Worm (Caenorhabditis elegans) whole organism, mixed stage, embryonic: Measurements from ENCODE around the gene F52D1.2.

ENCODE experiments used
- blmp-1 ChIP-seq: fragments of 150-350 bp; optimal IDR thresholded peaks from 2 replicates; lab custom pipeline; 2014; ENCODE audit warnings: missing biosample characterization, missing genetic modification characterization
- ceh-43 ChIP-seq: fragments of 200-800 bp; sonication (Bioruptor generic); optimal IDR thresholded peaks from 2 replicates; lab custom pipeline; 2018; ENCODE audit warnings: mild to moderate bottlenecking, missing genetic modification characterization, moderate library complexity, missing compliant biosample characterization
- elt-1 ChIP-seq: sonication (generic microtip); optimal IDR thresholded peaks from 2 replicates; lab custom pipeline; 2017; ENCODE audit warnings: missing genetic modification characterization, mild to moderate bottlenecking, missing compliant biosample characterization, antibody characterized with exemption, moderate library complexity, borderline replicate concordance; ENCODE audit not compliant: insufficient read depth
- elt-3 ChIP-seq: fragments of 150-350 bp; optimal IDR thresholded peaks from 2 replicates; lab custom pipeline; 2014; ENCODE audit warnings: missing biosample characterization, missing genetic modification characterization
- hlh-1 ChIP-seq: fragments of 150-350 bp; optimal IDR thresholded peaks from 2 replicates; lab custom pipeline; 2014; ENCODE audit warnings: missing biosample characterization, missing genetic modification reagents, missing genetic modification characterization
- lsy-2 ChIP-seq: fragments of 150-350 bp; optimal IDR thresholded peaks from 2 replicates; lab custom pipeline; 2014; ENCODE audit warnings: missing biosample characterization, missing genetic modification characterization
- mep-1 ChIP-seq: fragments of 150-350 bp; optimal IDR thresholded peaks from 2 replicates; lab custom pipeline; 2017; ENCODE audit warnings: missing biosample characterization, missing genetic modification reagents, missing genetic modification characterization, inconsistent platforms
- nhr-237 ChIP-seq: fragments of 150-350 bp; optimal IDR thresholded peaks from 2 replicates; lab custom pipeline; 2014; ENCODE audit warnings: missing biosample characterization, missing genetic modification characterization
- nhr-76 ChIP-seq: sonication (generic microtip); optimal IDR thresholded peaks from 2 replicates; lab custom pipeline; 2017; ENCODE audit warnings: missing biosample characterization, missing genetic modification characterization
- snpc-4 ChIP-seq: fragments of 150-350 bp; optimal IDR thresholded peaks from 2 replicates; lab custom pipeline; 2014; ENCODE audit warnings: missing biosample characterization, missing genetic modification characterization
- tbx-8 ChIP-seq: fragments of 200-800 bp; sonication (Bioruptor generic); optimal IDR thresholded peaks from 2 replicates; lab custom pipeline; 2018; ENCODE audit warnings: mild to moderate bottlenecking, missing genetic modification characterization, moderate library complexity, missing compliant biosample characterization
- unc-62 ChIP-seq: fragments of 150-350 bp; optimal IDR thresholded peaks from 2 replicates; lab custom pipeline; 2014; ENCODE audit warnings: missing biosample characterization, missing genetic modification reagents, missing genetic modification characterization
- ztf-11 ChIP-seq: fragments of 150-350 bp; optimal IDR thresholded peaks from 2 replicates; lab custom pipeline; 2014; ENCODE audit warnings: missing biosample characterization, missing genetic modification characterization

DNA sequence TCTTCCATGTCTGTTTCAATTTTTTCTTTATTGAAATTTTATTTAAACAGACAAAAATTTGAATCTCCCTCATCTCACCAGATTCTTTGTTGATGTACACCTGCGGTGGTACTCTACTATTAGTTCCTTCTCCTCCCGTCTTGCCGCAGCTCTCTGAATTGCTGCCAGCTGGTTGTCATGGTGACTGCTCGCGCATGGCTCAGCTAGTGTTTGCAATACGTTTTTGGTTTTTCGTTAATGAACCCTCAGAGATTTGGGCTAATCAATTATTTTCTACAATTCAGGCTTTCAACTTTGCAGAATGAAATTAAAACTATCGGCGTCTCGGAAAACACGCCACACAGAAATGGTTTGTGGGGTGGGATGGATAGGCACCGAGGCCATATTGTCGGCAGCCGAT, 31.1 kb upstream of the F52D1.2 start, which contains the start of gene che-2:
- TF ChIP-seq mep-1 (tag; lab: Kevin White, UChicago), result no peak
- no peak for TF ChIP-seq ceh-43
- no peak for TF ChIP-seq snpc-4
- TF ChIP-seq nhr-76 (tag; lab: Kevin White, UChicago), result no peak
- no peak for TF ChIP-seq nhr-237 (tag; lab: Kevin White, UChicago)
- TF ChIP-seq ztf-11 (tag; lab: Kevin White, UChicago), result no peak
- TF ChIP-seq elt-3 (tag; lab: Kevin White, UChicago), result no peak
- no peak for TF ChIP-seq tbx-8 (GFP tag; lab: Kevin White, UChicago)
- TF ChIP-seq elt-1 (tag; lab: Kevin White, UChicago), result no peak
- no peak for TF ChIP-seq hlh-1 (tag; lab: Kevin White, UChicago)
- TF ChIP-seq lsy-2 (tag; lab: Kevin White, UChicago), result no peak
- no peak for TF ChIP-seq unc-62
- TF ChIP-seq blmp-1 (tag; lab: Kevin White, UChicago), result no peak
